Worm (Caenorhabditis elegans) whole organism, L4/young adult: ENCODE results near the gene Y44A6D.5.

Experiments
- W03F9.2 ChIP-seq: fragments of 150-350 bp; optimal IDR thresholded peaks from 2 replicates; lab custom pipeline; 2014; ENCODE audit warnings: missing biosample characterization, missing genetic modification characterization
- dao-5 ChIP-seq: sonication (generic microtip); optimal IDR thresholded peaks from 2 replicates; lab custom pipeline; 2016; ENCODE audit warnings: missing genotype, missing genetic modification characterization, moderate library complexity, missing compliant biosample characterization
- him-1 ChIP-seq: sonication (generic microtip); optimal IDR thresholded peaks from 2 replicates; lab custom pipeline; 2016; ENCODE audit warnings: missing genotype, missing genetic modification reagents, missing genetic modification characterization, missing compliant biosample characterization

The Y44A6D.5 gene

ce11 chrV:20826618-20827017, 23.8 kb upstream of the Y44A6D.5 start:
- no peak for TF ChIP-seq him-1 (tag; lab: Kevin White, UChicago)

ce11 chrV:20824962-20825609, 22.3 kb upstream of the Y44A6D.5 start, which contains the start of the genes gcy-22 and grl-14:
gcy-22 (minus strand) TSS chrV:20825062.
grl-14 (plus strand) TSS chrV:20825559.
- TF ChIP-seq him-1 (tag; lab: Kevin White, UChicago) (no peak), W03F9.2 (tag; lab: Kevin White, UChicago) (no peak), dao-5 (no peak)

- TF ChIP-seq dao-5 (no peak), W03F9.2 (tag; lab: Kevin White, UChicago) (no peak), him-1 (tag; lab: Kevin White, UChicago) (no peak)
Measured at ce11 chrV:20820033-20820432, 17.2 kb upstream of the Y44A6D.5 start, which contains the start of gene T03D8.6. T03D8.6 (minus strand) TSS chrV:20820330.

ce11 chrV:20815842-20816241, 13.0 kb upstream of the Y44A6D.5 start, which contains the start of gene sshk-1:
sshk-1 (plus strand) TSS chrV:20816142.
- TF ChIP-seq W03F9.2 (tag; lab: Kevin White, UChicago) (no peak), dao-5 (no peak), him-1 (tag; lab: Kevin White, UChicago) (no peak)

ce11 chrV:20814424-20814823, 11.6 kb upstream of the Y44A6D.5 start, which contains the start of gene Y44A6D.7:
Y44A6D.7 (plus strand) TSS chrV:20814724.
- TF ChIP-seq him-1 (tag; lab: Kevin White, UChicago) (no peak), W03F9.2 (tag; lab: Kevin White, UChicago) (no peak), dao-5 (no peak)

ce11 chrV:20813646-20814045, 10.8 kb upstream of the Y44A6D.5 start:
- TF ChIP-seq W03F9.2 (tag; lab: Kevin White, UChicago) (no peak), him-1 (tag; lab: Kevin White, UChicago) (no peak), dao-5 (no peak)

ce11 chrV:20807038-20807437, 4.2 kb upstream of the Y44A6D.5 start, which contains the start of gene Y44A6D.6:
Y44A6D.6 (plus strand) TSS chrV:20807338.
- TF ChIP-seq dao-5 (no peak), W03F9.2 (tag; lab: Kevin White, UChicago) (no peak), him-1 (tag; lab: Kevin White, UChicago) (no peak)

ce11 chrV:20797918-20798317, 4.9 kb downstream of the Y44A6D.5 start, which contains the start of gene sdf-9:
sdf-9 (plus strand) TSS chrV:20798218.
- TF ChIP-seq him-1 (tag; lab: Kevin White, UChicago) (no peak), W03F9.2 (tag; lab: Kevin White, UChicago) (no peak), dao-5 (no peak)

- TF ChIP-seq dao-5: no peak
Measured at ce11 chrV:20793761-20794160, 9.0 kb downstream of the Y44A6D.5 start.

- TF ChIP-seq him-1 (tag; lab: Kevin White, UChicago) (no peak), dao-5 (no peak), W03F9.2 (tag; lab: Kevin White, UChicago) (no peak)
Measured at ce11 chrV:20792371-20792890, 10.4 kb downstream of the Y44A6D.5 start, which contains the start of gene Y44A6D.3. Y44A6D.3 (minus strand) TSS chrV:20792421.

- no peak for TF ChIP-seq dao-5
Measured at ce11 chrV:20790616-20791015, 12.2 kb downstream of the Y44A6D.5 start.

- no peak for TF ChIP-seq W03F9.2 (tag; lab: Kevin White, UChicago)
- no peak for TF ChIP-seq dao-5
- TF ChIP-seq him-1 (tag; lab: Kevin White, UChicago): no peak
Measured at ce11 chrV:20790011-20790410, 12.8 kb downstream of the Y44A6D.5 start, which contains the start of gene Y44A6D.1. Y44A6D.1 (minus strand) TSS chrV:20790033.

ce11 chrV:20789105-20789504, 13.7 kb downstream of the Y44A6D.5 start, which contains the start of gene tpan-1:
tpan-1 (plus strand) TSS chrV:20789502.
- TF ChIP-seq dao-5 (no peak), him-1 (tag; lab: Kevin White, UChicago) (peak; percentile 94)

- no peak for TF ChIP-seq him-1 (tag; lab: Kevin White, UChicago)
- TF ChIP-seq W03F9.2 (tag; lab: Kevin White, UChicago): no peak
- no peak for TF ChIP-seq dao-5
Measured at ce11 chrV:20785848-20786225, 17.0 kb downstream of the Y44A6D.5 start.
